Worm (Caenorhabditis elegans): ENCODE measurements around the gene W07G1.7.

DNA sequence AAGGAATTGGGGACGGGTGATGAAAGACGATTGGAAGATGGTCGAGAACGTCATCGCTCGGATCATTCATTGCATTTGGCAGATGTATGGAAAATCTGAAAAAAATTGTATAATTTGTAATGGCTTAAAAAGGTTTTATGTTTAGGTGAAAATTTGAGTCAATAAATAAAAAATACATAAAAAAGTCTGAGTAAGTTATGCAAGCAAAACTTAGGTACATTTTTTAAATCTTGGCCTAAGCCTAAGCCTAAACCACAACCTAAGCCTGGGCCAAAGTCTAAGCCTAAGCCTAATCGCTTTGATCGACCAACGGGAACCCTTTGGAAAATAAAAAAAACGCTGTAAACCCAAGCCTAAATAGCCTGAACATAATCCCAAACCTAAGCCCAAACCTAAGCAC is 34.2 kb downstream of the W07G1.7 start, which contains the start of gene hot-3:
- TF ChIP-seq nhr-77 (tag; optimal IDR thresholded peaks at IDR 0.05) (no peak), blmp-1 (tag; optimal IDR thresholded peaks at IDR 0.05; ENCODE audit: insufficient read depth) (no peak), dmd-4 (tag; optimal IDR thresholded peaks at IDR 0.05) (no peak), nhr-129 (tag; optimal IDR thresholded peaks at IDR 0.05) (no peak), lsy-2 (tag; optimal IDR thresholded peaks at IDR 0.05) (no peak), egl-27 (tag; optimal IDR thresholded peaks at IDR 0.05) (no peak), snpc-4 (tag; optimal IDR thresholded peaks at IDR 0.05) (no peak), crh-2 (tag; optimal IDR thresholded peaks at IDR 0.05) (no peak)
